Fruit fly (Drosophila melanogaster): ENCODE data around the gene CG17154.

Gene CG17154

dm6 chr3L:12124138-12124583 lies 35.7 kb downstream of the CG17154 start:
- TF ChIP-seq Sox14 (GFP tag; optimal IDR thresholded peaks at IDR 0.05) (peak; percentile 51), CG31627 (GFP tag; optimal IDR thresholded peaks at IDR 0.05) (no peak), fd59A (GFP tag; optimal IDR thresholded peaks at IDR 0.05) (no peak), salr (GFP tag; optimal IDR thresholded peaks at IDR 0.05) (no peak), CG15336 (GFP tag; IDR thresholded peaks at IDR 0.05) (peak; percentile 54; the same call in 1 of the 2 replicates), dsx (GFP tag; optimal IDR thresholded peaks at IDR 0.05; ENCODE audit: poor library complexity, severe bottlenecking) (peak; percentile 37), svp (GFP tag) (peak; percentile 60), CG1621 (tag; optimal IDR thresholded peaks at IDR 0.05) (peak; percentile 29), ss (GFP tag; optimal IDR thresholded peaks at IDR 0.05) (peak; percentile 62 to 64), CG3919 (GFP tag; optimal IDR thresholded peaks at IDR 0.05) (peak; percentile 21), CG10669 (GFP tag; optimal IDR thresholded peaks at IDR 0.05) (no peak), CG11902 (GFP tag; optimal IDR thresholded peaks at IDR 0.05) (no peak), Eip78C (GFP tag) (peak; percentile 45), CG34406 (GFP tag; optimal IDR thresholded peaks at IDR 0.05) (peak; percentile 20), CG6163 (GFP tag; IDR thresholded peaks at IDR 0.05) (peak; percentile 53; the same call in 2 of the 3 replicates), fkh (GFP tag; optimal IDR thresholded peaks at IDR 0.05) (peak; percentile 95), CG6854 (GFP tag; optimal IDR thresholded peaks at IDR 0.05) (peak; percentile 58), vri (GFP tag; optimal IDR thresholded peaks at IDR 0.05) (peak; percentile 3), CG16779 (tag; optimal IDR thresholded peaks at IDR 0.05) (peak; percentile 54), pdm3 (GFP tag; optimal IDR thresholded peaks at IDR 0.05) (no peak), Eip93F (GFP tag; optimal IDR thresholded peaks at IDR 0.05) (peak; percentile 38), CG6808 (GFP tag; optimal IDR thresholded peaks at IDR 0.05) (peak; percentile 48), CG8119 (GFP tag; IDR thresholded peaks at IDR 0.05) (0 out of 3 replicates have a peak, but pooled peaks have one; percentile 43), fd85E (GFP tag; optimal IDR thresholded peaks at IDR 0.05) (no peak)

- peak; percentile 95 for TF ChIP-seq Eip78C (GFP tag)
- TF ChIP-seq esn (GFP tag; optimal IDR thresholded peaks at IDR 0.05), result peak; percentile 94
- TF ChIP-seq Hr38 (GFP tag; optimal IDR thresholded peaks at IDR 0.05), result no peak
- peak; percentile 78 for TF ChIP-seq OdsH (GFP tag; optimal IDR thresholded peaks at IDR 0.05)
- TF ChIP-seq CG6163 (GFP tag; IDR thresholded peaks at IDR 0.05), result peak; percentile 93
- peak; percentile 54 for TF ChIP-seq CG10631 (GFP tag; optimal IDR thresholded peaks at IDR 0.05)
- TF ChIP-seq achi (GFP tag; optimal IDR thresholded peaks at IDR 0.05), result peak; percentile 99
- peak in 1 of 2 experiments; percentile 90 for TF ChIP-seq salr (GFP tag; optimal IDR thresholded peaks at IDR 0.05)
- peak; percentile 90 for TF ChIP-seq CG7368 (GFP tag; optimal IDR thresholded peaks at IDR 0.05)
- TF ChIP-seq vri (GFP tag; optimal IDR thresholded peaks at IDR 0.05), result peak; percentile 91
- peak; percentile 94 for TF ChIP-seq CG3919 (GFP tag; optimal IDR thresholded peaks at IDR 0.05)
- TF ChIP-seq CG9139 (GFP tag; optimal IDR thresholded peaks at IDR 0.05), result peak; percentile 85
- no peak for TF ChIP-seq Gug (GFP tag; IDR thresholded peaks at IDR 0.05)
- TF ChIP-seq Blimp-1 (GFP tag; optimal IDR thresholded peaks at IDR 0.05), result peak; percentile 77
- peak; percentile 86 for TF ChIP-seq pdm3 (GFP tag; optimal IDR thresholded peaks at IDR 0.05)
- TF ChIP-seq dsx (GFP tag; optimal IDR thresholded peaks at IDR 0.05; ENCODE audit: poor library complexity, severe bottlenecking), result peak; percentile 54
- TF ChIP-seq Eip93F (GFP tag; optimal IDR thresholded peaks at IDR 0.05), result peak; percentile 0
- TF ChIP-seq CG8632 (GFP tag; optimal IDR thresholded peaks at IDR 0.05), result peak; percentile 76
- no peak for TF ChIP-seq CG11902 (GFP tag; optimal IDR thresholded peaks at IDR 0.05)
- peak; percentile 79 for TF ChIP-seq CG16779 (tag; optimal IDR thresholded peaks at IDR 0.05)
- no peak for TF ChIP-seq Sox15 (GFP tag; optimal IDR thresholded peaks at IDR 0.05)
- TF ChIP-seq Ets21C (GFP tag; optimal IDR thresholded peaks at IDR 0.05), result peak; percentile 61
- TF ChIP-seq CG31627 (GFP tag; optimal IDR thresholded peaks at IDR 0.05), result peak; percentile 84
- peak; percentile 52 for TF ChIP-seq Hr4 (GFP tag; optimal IDR thresholded peaks at IDR 0.05)
- TF ChIP-seq eg (GFP tag; IDR thresholded peaks at IDR 0.05), result peak; percentile 89
- no peak for TF ChIP-seq CG32006 (GFP tag; optimal IDR thresholded peaks at IDR 0.05)
- peak; percentile 85 for TF ChIP-seq Smox (GFP tag; optimal IDR thresholded peaks at IDR 0.05)
- peak; percentile 93 for TF ChIP-seq net (GFP tag; optimal IDR thresholded peaks at IDR 0.05)
- TF ChIP-seq CG8119 (GFP tag; IDR thresholded peaks at IDR 0.05), result peak; percentile 26; the same call in 1 of the 3 replicates
- TF ChIP-seq CG6276 (GFP tag; optimal IDR thresholded peaks at IDR 0.05), result no peak
- TF ChIP-seq topi (GFP tag; optimal IDR thresholded peaks at IDR 0.05), result peak; percentile 90
- TF ChIP-seq CG1621 (tag; optimal IDR thresholded peaks at IDR 0.05), result peak; percentile 89
- TF ChIP-seq CG8319 (GFP tag; optimal IDR thresholded peaks at IDR 0.05), result peak; percentile 93
- peak; percentile 91 for TF ChIP-seq Met (GFP tag; optimal IDR thresholded peaks at IDR 0.05)
- peak; percentile 50 for TF ChIP-seq Ets96B (tag; optimal IDR thresholded peaks at IDR 0.05)
- no peak for TF ChIP-seq CG4318 (GFP tag; optimal IDR thresholded peaks at IDR 0.05)
- TF ChIP-seq Hr39 (GFP tag; optimal IDR thresholded peaks at IDR 0.05), result peak; percentile 74
These were observed 36.5 kb downstream of the CG17154 start, which contains the start of gene yps for dm6 chr3L:12124975-12125374. TSS of gene yps (minus strand) at chr3L:12125150.

Data from whole organism, prepupa.